Worm (Caenorhabditis elegans) whole organism, L1 larva: ENCODE results near the gene T26A5.2.
A peak's percentile ranks its signal among the peaks of the same experiment; 100 is the strongest.

Source experiments
- F16B12.6 ChIP-seq: fragments of 150-350 bp; optimal IDR thresholded peaks from 2 replicates; lab custom pipeline; 2014; ENCODE audit warnings: missing biosample characterization, missing genetic modification characterization
- Y116A8C.19 ChIP-seq: sonication (generic microtip); optimal IDR thresholded peaks from 2 replicates; lab custom pipeline; 2016; ENCODE audit warnings: missing compliant biosample characterization, missing genetic modification characterization, borderline replicate concordance
- aha-1 ChIP-seq: fragments of 150-350 bp; optimal IDR thresholded peaks from 2 replicates; lab custom pipeline; 2014; ENCODE audit warnings: missing biosample characterization, missing genetic modification characterization
- alr-1 ChIP-seq: fragments of 200-800 bp; sonication (Bioruptor generic); optimal IDR thresholded peaks from 2 replicates; lab custom pipeline; 2018; ENCODE audit warnings: borderline replicate concordance, mild to moderate bottlenecking, missing genetic modification characterization, missing compliant biosample characterization
- aly-2 ChIP-seq: fragments of 150-350 bp; optimal IDR thresholded peaks from 2 replicates; lab custom pipeline; 2014; ENCODE audit warnings: missing biosample characterization, missing genetic modification characterization
- ama-1 ChIP-seq: fragments of 150-350 bp; optimal IDR thresholded peaks from 2 replicates; lab custom pipeline; 2014
- ceh-82 ChIP-seq, 3 experiments: fragments of 150-350 bp in 1 of 3; sonication (generic microtip) in 2 of 3; optimal IDR thresholded peaks; 2 replicates each; lab custom pipeline; 2014 to 2017; ENCODE audit warnings: missing biosample characterization in 3 of 3, missing genetic modification characterization in 3 of 3
- ceh-90 ChIP-seq: sonication (generic microtip); optimal IDR thresholded peaks from 2 replicates; lab custom pipeline; 2016; ENCODE audit warnings: missing genetic modification characterization, missing compliant biosample characterization
- ces-1 ChIP-seq: fragments of 150-350 bp; optimal IDR thresholded peaks from 2 replicates; lab custom pipeline; 2014; ENCODE audit warnings: missing biosample characterization, missing genetic modification reagents, missing genetic modification characterization
- dpl-1 ChIP-seq, 3 experiments: fragments of 150-350 bp in 2 of 3; sonication (generic microtip) in 1 of 3; optimal IDR thresholded peaks; 2 replicates each; lab custom pipeline; 2014 to 2017; ENCODE audit warnings: missing biosample characterization in 3 of 3, missing genetic modification characterization in 3 of 3, missing genetic modification reagents in 3 of 3
- dsc-1 ChIP-seq: sonication (generic microtip); optimal IDR thresholded peaks from 2 replicates; lab custom pipeline; 2016; ENCODE audit warnings: mild to moderate bottlenecking, missing genetic modification characterization, missing compliant biosample characterization
- efl-1 ChIP-seq, 4 experiments: fragments of 150-350 bp; optimal IDR thresholded peaks in 3 of 4; peaks in 1 of 4; 1 replicate in 1 of 4; 2 replicates in 3 of 4; lab custom pipeline; 2014; ENCODE audit warnings: missing biosample characterization in 2 of 4, missing genetic modification characterization in 2 of 4, missing genetic modification reagents in 2 of 4
- efl-3 ChIP-seq: fragments of 200-800 bp; sonication (Bioruptor generic); optimal IDR thresholded peaks from 2 replicates; lab custom pipeline; 2018; ENCODE audit warnings: mild to moderate bottlenecking, missing genetic modification characterization, missing compliant biosample characterization
- egl-13 ChIP-seq: sonication (generic microtip); optimal IDR thresholded peaks from 2 replicates; lab custom pipeline; 2016; ENCODE audit warnings: missing genotype, missing genetic modification reagents, missing genetic modification characterization, missing compliant biosample characterization
- elt-3 ChIP-seq, 6 experiments: fragments of 150-350 bp in 1 of 6; sonication (generic microtip); optimal IDR thresholded peaks; 2 replicates each; lab custom pipeline; 2017 to 2018; ENCODE audit warnings: missing biosample characterization in 6 of 6, missing genetic modification characterization in 6 of 6, inconsistent platforms in 1 of 6
- fkh-10 ChIP-seq: sonication (generic microtip); optimal IDR thresholded peaks from 2 replicates; lab custom pipeline; 2017; ENCODE audit warnings: missing biosample characterization, missing genetic modification reagents, missing genetic modification characterization
- fos-1 ChIP-seq: fragments of 150-350 bp; optimal IDR thresholded peaks from 2 replicates; lab custom pipeline; 2014; ENCODE audit warnings: missing biosample characterization, missing genetic modification characterization
- hlh-17 ChIP-seq: fragments of 200-800 bp; sonication (Bioruptor generic); optimal IDR thresholded peaks from 2 replicates; lab custom pipeline; 2018; ENCODE audit warnings: missing genetic modification characterization, mild to moderate bottlenecking, missing compliant biosample characterization, moderate library complexity, borderline replicate concordance
- hpl-2 ChIP-seq: fragments of 150-350 bp; optimal IDR thresholded peaks from 2 replicates; lab custom pipeline; 2014; ENCODE audit warnings: missing biosample characterization, missing genetic modification reagents, missing genetic modification characterization
- irx-1 ChIP-seq: sonication (generic microtip); optimal IDR thresholded peaks from 2 replicates; lab custom pipeline; 2016; ENCODE audit warnings: missing genetic modification characterization, missing compliant biosample characterization
- lin-13 ChIP-seq: fragments of 150-350 bp; optimal IDR thresholded peaks from 2 replicates; lab custom pipeline; 2014; ENCODE audit warnings: missing biosample characterization, missing genetic modification reagents, missing genetic modification characterization
- lin-14 ChIP-seq: fragments of 200-800 bp; sonication (Bioruptor generic); optimal IDR thresholded peaks from 2 replicates; lab custom pipeline; 2018; ENCODE audit warnings: mild to moderate bottlenecking, missing genetic modification characterization, moderate library complexity, missing compliant biosample characterization
- lin-15B ChIP-seq: fragments of 150-350 bp; sonication (generic microtip); optimal IDR thresholded peaks from 3 replicates; lab custom pipeline; 2014; ENCODE audit warnings: missing biosample characterization, missing genetic modification characterization
- lin-39 ChIP-seq: fragments of 150-350 bp; optimal IDR thresholded peaks from 2 replicates; lab custom pipeline; 2014; ENCODE audit warnings: missing biosample characterization, missing genetic modification reagents, missing genetic modification characterization
- lir-3 ChIP-seq: sonication (generic microtip); optimal IDR thresholded peaks from 2 replicates; lab custom pipeline; 2016; ENCODE audit warnings: mild to moderate bottlenecking, missing genetic modification characterization, moderate library complexity, missing compliant biosample characterization; ENCODE audit not compliant: poor library complexity
- mab-9 ChIP-seq: fragments of 200-800 bp; sonication (Bioruptor generic); IDR thresholded peaks from 2 replicates; pipeline ENCODE4 v1.3.6; 2022; ENCODE audit warnings: missing genetic modification reagents, missing genetic modification characterization, missing compliant biosample characterization
- mef-2 ChIP-seq: fragments of 150-350 bp; optimal IDR thresholded peaks from 2 replicates; lab custom pipeline; 2014; ENCODE audit warnings: missing biosample characterization, missing genetic modification characterization
- nhr-11 ChIP-seq: fragments of 150-350 bp; optimal IDR thresholded peaks from 2 replicates; lab custom pipeline; 2014; ENCODE audit warnings: missing biosample characterization, missing genetic modification characterization
- nhr-12 ChIP-seq: sonication (generic microtip); optimal IDR thresholded peaks from 2 replicates; lab custom pipeline; 2017; ENCODE audit warnings: missing biosample characterization, missing genetic modification characterization
- nhr-19 ChIP-seq: fragments of 200-800 bp; sonication (Bioruptor generic); conservative IDR thresholded peaks from 2 replicates; pipeline ENCODE4 v1.3.6; 2022; ENCODE audit warnings: missing genetic modification characterization, missing compliant biosample characterization
- nhr-47 ChIP-seq: sonication (generic microtip); optimal IDR thresholded peaks from 2 replicates; lab custom pipeline; 2016; ENCODE audit warnings: mild to moderate bottlenecking, missing genetic modification characterization, moderate library complexity, missing compliant biosample characterization
- nhr-71 ChIP-seq: sonication (generic microtip); optimal IDR thresholded peaks from 2 replicates; lab custom pipeline; 2016; ENCODE audit warnings: mild to moderate bottlenecking, missing genetic modification characterization, moderate library complexity, missing compliant biosample characterization
- nhr-77 ChIP-seq: fragments of 150-350 bp; optimal IDR thresholded peaks from 2 replicates; lab custom pipeline; 2014; ENCODE audit warnings: missing biosample characterization, missing genetic modification characterization
- nhr-84 ChIP-seq: sonication (generic microtip); optimal IDR thresholded peaks from 2 replicates; lab custom pipeline; 2017; ENCODE audit warnings: missing biosample characterization, missing genetic modification characterization
- nhr-90 ChIP-seq: sonication (generic microtip); optimal IDR thresholded peaks from 2 replicates; lab custom pipeline; 2016; ENCODE audit warnings: mild to moderate bottlenecking, missing genetic modification characterization, missing compliant biosample characterization; ENCODE audit not compliant: poor library complexity
- pag-3 ChIP-seq: sonication (generic microtip); optimal IDR thresholded peaks from 2 replicates; lab custom pipeline; 2017; ENCODE audit warnings: missing genetic modification characterization, mild to moderate bottlenecking, missing compliant biosample characterization, antibody characterized with exemption, borderline replicate concordance; ENCODE audit not compliant: insufficient read depth
- pqm-1 ChIP-seq: sonication (generic microtip); optimal IDR thresholded peaks from 3 replicates; lab custom pipeline; 2017; ENCODE audit warnings: missing biosample characterization, missing genetic modification characterization
- rnt-1 ChIP-seq: sonication (generic microtip); optimal IDR thresholded peaks from 2 replicates; lab custom pipeline; 2016; ENCODE audit warnings: mild to moderate bottlenecking, missing genetic modification characterization, moderate library complexity, missing compliant biosample characterization
- snpc-4 ChIP-seq: fragments of 150-350 bp; optimal IDR thresholded peaks from 2 replicates; lab custom pipeline; 2014; ENCODE audit warnings: missing biosample characterization, missing genetic modification characterization
- sox-4 ChIP-seq: sonication (generic microtip); optimal IDR thresholded peaks from 2 replicates; lab custom pipeline; 2016; ENCODE audit warnings: missing genetic modification characterization, missing compliant biosample characterization
- sptf-1 ChIP-seq: fragments of 150-350 bp; optimal IDR thresholded peaks from 2 replicates; lab custom pipeline; 2014; ENCODE audit warnings: missing biosample characterization, missing genetic modification characterization
- sup-37 ChIP-seq: fragments of 200-800 bp; sonication (Bioruptor generic); optimal IDR thresholded peaks from 2 replicates; lab custom pipeline; 2018; ENCODE audit warnings: mild to moderate bottlenecking, missing genetic modification characterization, missing compliant biosample characterization
- swsn-7 ChIP-seq: sonication (generic microtip); optimal IDR thresholded peaks from 2 replicates; lab custom pipeline; 2016; ENCODE audit warnings: missing genetic modification characterization, missing compliant biosample characterization
- tbx-2 ChIP-seq: sonication (generic microtip); optimal IDR thresholded peaks from 2 replicates; lab custom pipeline; 2016; ENCODE audit warnings: missing genetic modification characterization, missing compliant biosample characterization
- unc-130 ChIP-seq: fragments of 150-350 bp; optimal IDR thresholded peaks from 2 replicates; lab custom pipeline; 2017; ENCODE audit warnings: missing biosample characterization, missing genetic modification characterization, inconsistent platforms
- unc-86 ChIP-seq: sonication (generic microtip); optimal IDR thresholded peaks from 2 replicates; lab custom pipeline; 2016; ENCODE audit warnings: missing genetic modification characterization, missing compliant biosample characterization
- unc-98 ChIP-seq: fragments of 200-800 bp; sonication (Bioruptor generic); IDR thresholded peaks from 2 replicates; pipeline ENCODE4 v1.3.6; 2022; ENCODE audit warnings: missing genetic modification characterization, missing compliant biosample characterization
- vab-15 ChIP-seq: sonication (generic microtip); optimal IDR thresholded peaks from 2 replicates; lab custom pipeline; 2017; ENCODE audit warnings: missing genotype, mild to moderate bottlenecking, missing genetic modification characterization, missing compliant biosample characterization
- xbp-1 ChIP-seq: sonication (generic microtip); optimal IDR thresholded peaks from 2 replicates; lab custom pipeline; 2016; ENCODE audit warnings: missing genetic modification characterization, missing compliant biosample characterization
- zag-1 ChIP-seq: fragments of 150-350 bp; optimal IDR thresholded peaks from 2 replicates; lab custom pipeline; 2014; ENCODE audit warnings: missing biosample characterization, missing genetic modification characterization
- zip-4 ChIP-seq: fragments of 200-800 bp; sonication (Bioruptor generic); optimal IDR thresholded peaks from 2 replicates; lab custom pipeline; 2018; ENCODE audit warnings: mild to moderate bottlenecking, missing genetic modification characterization, moderate library complexity, missing compliant biosample characterization
- ztf-11 ChIP-seq, 2 experiments: sonication (generic microtip); optimal IDR thresholded peaks; 2 replicates each; lab custom pipeline; 2016 to 2017; ENCODE audit warnings: missing genetic modification characterization in 2 of 2, missing biosample characterization in 1 of 2, missing compliant biosample characterization in 1 of 2

The T26A5.2 gene

DNA sequence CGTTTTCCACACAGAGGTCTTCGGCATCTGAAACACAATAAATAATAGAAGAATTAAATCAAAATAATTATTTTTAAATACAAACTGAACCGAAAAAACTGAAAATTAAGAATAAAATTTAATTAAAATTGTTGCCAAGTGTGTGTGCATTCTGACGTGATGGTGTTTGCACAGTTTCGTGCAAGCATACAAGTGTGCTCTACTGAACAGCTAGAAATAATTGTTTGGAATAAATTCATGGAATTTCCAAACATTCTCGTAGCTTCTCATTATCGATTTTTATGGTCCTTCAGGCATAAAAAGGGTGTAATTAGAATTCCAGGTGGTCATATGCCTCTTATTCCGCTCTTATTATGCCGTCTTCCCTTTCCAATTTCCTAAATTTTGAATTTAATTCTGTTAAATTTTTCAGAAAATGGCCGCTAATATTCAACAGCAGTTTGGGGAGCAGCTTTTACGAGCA lies 35.3 kb upstream of the T26A5.2 start, which contains the start of the genes mrps-17 and txdc-9:
mrps-17 (minus strand) TSS at position 33 of the 463 bp plus-strand sequence.
txdc-9 (plus strand) TSS at position 413 of the 463 bp plus-strand sequence.
- TF ChIP-seq nhr-47 (peak; percentile 78), lin-13 (GFP tag; lab: Kevin White, UChicago) (peak; percentile 59), hlh-17 (no peak), dpl-1 (GFP tag; optimal IDR thresholded peaks at IDR 0.05; lab: Kevin White, UChicago) (peak; percentile 70 to 84 (median 78)), hpl-2 (GFP tag; lab: Kevin White, UChicago) (no peak), pag-3 (no peak), nhr-11 (tag; lab: Kevin White, UChicago) (no peak), zag-1 (tag; lab: Kevin White, UChicago) (no peak), tbx-2 (tag; lab: Kevin White, UChicago) (peak; percentile 70), fkh-10 (GFP tag; lab: Kevin White, UChicago) (peak; percentile 62), nhr-19 (GFP tag; lab: Robert Waterston, UW) (peak; percentile 75), efl-3 (GFP tag; lab: Kevin White, UChicago) (no peak), fos-1 (no peak), lir-3 (peak; percentile 61), alr-1 (tag; lab: Kevin White, UChicago) (no peak), rnt-1 (peak; percentile 78), F16B12.6 (peak; percentile 98), nhr-90 (peak; percentile 61), elt-3 (tag; optimal IDR thresholded peaks at IDR 0.05; lab: Kevin White, UChicago) (peak in 2 of 6 experiments; percentile 45 to 76), ama-1 (lab: Kevin White, UChicago) (no peak), nhr-71 (tag; lab: Kevin White, UChicago) (peak; percentile 86), lin-15B (peak; percentile 82), ceh-90 (tag; lab: Kevin White, UChicago) (no peak), nhr-84 (no peak), vab-15 (tag; lab: Kevin White, UChicago) (peak; percentile 86), Y116A8C.19 (tag; lab: Kevin White, UChicago) (no peak), ceh-82 (tag; optimal IDR thresholded peaks at IDR 0.05; lab: Kevin White, UChicago) (peak; percentile 45 to 85 (median 60)), sup-37 (no peak), aly-2 (tag; lab: Kevin White, UChicago) (peak; percentile 71), sox-4 (tag; lab: Kevin White, UChicago) (no peak), aha-1 (tag; lab: Kevin White, UChicago) (no peak), dsc-1 (tag; lab: Kevin White, UChicago) (no peak), mab-9 (GFP tag; lab: Robert Waterston, UW) (no peak), lin-14 (peak; percentile 84), ces-1 (GFP tag; lab: Kevin White, UChicago) (peak; percentile 87), nhr-77 (peak; percentile 30), nhr-12 (tag; lab: Kevin White, UChicago) (no peak), efl-1 (optimal IDR thresholded peaks at IDR 0.05; lab: Kevin White, UChicago) (peak; percentile 80 to 81), efl-1 (GFP tag; optimal IDR thresholded peaks at IDR 0.05 in 1 of 2; lab: Kevin White, UChicago) (peak; percentile 80 to 96), unc-130 (tag; lab: Kevin White, UChicago) (peak; percentile 97), xbp-1 (peak; percentile 68), zip-4 (GFP tag; lab: Kevin White, UChicago) (no peak), swsn-7 (tag; lab: Kevin White, UChicago) (peak; percentile 77), unc-86 (tag; lab: Kevin White, UChicago) (peak; percentile 78), snpc-4 (tag; lab: Kevin White, UChicago) (no peak), mef-2 (tag; lab: Kevin White, UChicago) (no peak), lin-39 (no peak), egl-13 (tag; lab: Kevin White, UChicago) (peak; percentile 64), unc-98 (GFP tag; lab: Robert Waterston, UW) (no peak), irx-1 (tag; lab: Kevin White, UChicago) (no peak), sptf-1 (tag; lab: Kevin White, UChicago) (no peak), pqm-1 (tag; lab: Kevin White, UChicago) (no peak), ztf-11 (tag; optimal IDR thresholded peaks at IDR 0.05; lab: Kevin White, UChicago) (peak in 1 of 2 experiments; percentile 46)
